Worm (Caenorhabditis elegans): ENCODE results near the gene K07D4.9.

- TF ChIP-seq ama-1 (optimal IDR thresholded peaks at IDR 0.05): no peak
- no peak for TF ChIP-seq hmg-4 (GFP tag; optimal IDR thresholded peaks at IDR 0.05)
- TF ChIP-seq hnd-1 (tag; optimal IDR thresholded peaks at IDR 0.05): no peak
- TF ChIP-seq flt-1 (GFP tag; IDR thresholded peaks at IDR 0.05): no peak
These were observed 16.0 kb downstream of the K07D4.9 start, which contains the start of gene rpn-11 for ce11 chrII:4044349-4044748.
